Worm (Caenorhabditis elegans): Measurements from ENCODE around the gene sao-1.

sao-1 gene

ce11 chrV:13963279-13963976 is at the start of gene sao-1:
Gene sao-1, plus strand, starts transcription at chrV:13963926.
- TF ChIP-seq dmd-4 (tag; optimal IDR thresholded peaks at IDR 0.05; ENCODE audit: borderline replicate concordance) (no peak), lim-6 (tag; optimal IDR thresholded peaks at IDR 0.05) (no peak)

DNA sequence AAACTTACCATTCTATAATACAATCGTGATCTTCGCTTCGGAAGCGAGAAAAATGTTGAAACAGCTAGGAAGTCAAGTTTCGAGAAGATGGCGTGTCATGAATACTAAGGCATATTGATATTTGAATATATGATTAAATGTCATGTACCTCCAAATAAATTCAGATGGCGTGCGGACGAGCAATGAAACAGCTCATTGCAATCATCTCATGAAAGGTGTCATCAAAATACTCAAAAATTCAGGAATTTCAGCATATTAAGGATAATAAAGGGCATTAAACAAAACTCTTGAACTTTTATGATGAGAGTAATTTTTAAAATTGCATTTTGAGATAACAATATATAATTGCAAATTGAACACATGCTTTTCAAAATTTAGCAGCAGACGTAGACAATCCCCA is 48.3 kb upstream of the sao-1 start, which contains the start of gene gcy-32:
TSS of gene gcy-32 (minus strand) at position 101 of the 400 bp plus-strand sequence.
- TF ChIP-seq K09A11.1 (tag; optimal IDR thresholded peaks at IDR 0.05; ENCODE audit: insufficient read depth) (no peak), dve-1 (tag; optimal IDR thresholded peaks at IDR 0.05) (no peak), nhr-11 (tag; optimal IDR thresholded peaks at IDR 0.05) (no peak), pha-4 (tag; optimal IDR thresholded peaks at IDR 0.05) (no peak), dmd-4 (tag; optimal IDR thresholded peaks at IDR 0.05; ENCODE audit: borderline replicate concordance) (no peak), unc-55 (GFP tag; optimal IDR thresholded peaks at IDR 0.05) (no peak), pax-1 (tag; optimal IDR thresholded peaks at IDR 0.05) (no peak), ceh-24 (tag; optimal IDR thresholded peaks at IDR 0.05) (no peak), C38D4.7 (GFP tag; optimal IDR thresholded peaks at IDR 0.05) (no peak), F13H6.1 (tag; optimal IDR thresholded peaks at IDR 0.05) (no peak), unc-3 (GFP tag; conservative IDR thresholded peaks at IDR 0.05) (no peak), unc-3 (tag; optimal IDR thresholded peaks at IDR 0.05) (no peak), ceh-6 (GFP tag; optimal IDR thresholded peaks at IDR 0.05) (no peak), ceh-2 (tag; optimal IDR thresholded peaks at IDR 0.05) (no peak), hlh-8 (tag; optimal IDR thresholded peaks at IDR 0.05) (no peak), rnt-1 (tag; optimal IDR thresholded peaks at IDR 0.05) (no peak), ahr-1 (tag; optimal IDR thresholded peaks at IDR 0.05) (no peak)

- TF ChIP-seq che-1 (tag; optimal IDR thresholded peaks at IDR 0.05) (no peak), npax-4 (tag; optimal IDR thresholded peaks at IDR 0.05) (no peak), hlh-15 (tag; optimal IDR thresholded peaks at IDR 0.05) (no peak), nhr-11 (tag; optimal IDR thresholded peaks at IDR 0.05) (no peak), hlh-6 (tag; optimal IDR thresholded peaks at IDR 0.05) (no peak), gmeb-2 (tag; optimal IDR thresholded peaks at IDR 0.05) (no peak), C08G9.2 (tag; optimal IDR thresholded peaks at IDR 0.05) (no peak), fax-1 (tag; optimal IDR thresholded peaks at IDR 0.05) (no peak), hlh-8 (tag; optimal IDR thresholded peaks at IDR 0.05) (no peak), unc-86 (tag; optimal IDR thresholded peaks at IDR 0.05) (no peak), ceh-34 (tag; optimal IDR thresholded peaks at IDR 0.05) (no peak), hlh-30 (tag; optimal IDR thresholded peaks at IDR 0.05; ENCODE audit: insufficient read depth) (no peak), eyg-1 (tag; optimal IDR thresholded peaks at IDR 0.05) (no peak), T23F11.4 (GFP tag; optimal IDR thresholded peaks at IDR 0.05) (no peak)
Measured at ce11 chrV:13916196-13916595, 47.5 kb upstream of the sao-1 start, which contains the start of gene str-252. Gene str-252, plus strand, starts transcription at chrV:13916496.

ce11 chrV:13918341-13918740 is 45.4 kb upstream of the sao-1 start, which contains the start of gene str-250:
Gene str-250, plus strand, starts transcription at chrV:13918641.
- TF ChIP-seq hlh-13 (GFP tag; optimal IDR thresholded peaks at IDR 0.05) (no peak), ceh-9 (tag; optimal IDR thresholded peaks at IDR 0.05) (no peak), ceh-45 (GFP tag; IDR thresholded peaks at IDR 0.05) (no peak), ref-2 (tag; optimal IDR thresholded peaks at IDR 0.05) (no peak), hlh-6 (tag; optimal IDR thresholded peaks at IDR 0.05) (no peak), elt-2 (tag; optimal IDR thresholded peaks at IDR 0.05) (no peak), unc-3 (GFP tag; conservative IDR thresholded peaks at IDR 0.05) (no peak), unc-3 (tag; optimal IDR thresholded peaks at IDR 0.05) (no peak), pqm-1 (tag; optimal IDR thresholded peaks at IDR 0.05) (no peak), syd-9 (tag; optimal IDR thresholded peaks at IDR 0.05) (no peak), che-1 (tag; optimal IDR thresholded peaks at IDR 0.05) (no peak), eyg-1 (tag; optimal IDR thresholded peaks at IDR 0.05) (no peak), K09A11.1 (tag; optimal IDR thresholded peaks at IDR 0.05; ENCODE audit: insufficient read depth) (no peak), ceh-2 (tag; optimal IDR thresholded peaks at IDR 0.05) (no peak), T23F11.4 (GFP tag; optimal IDR thresholded peaks at IDR 0.05) (no peak)

All from whole organism, late embryonic.